Fruit fly (Drosophila melanogaster): ENCODE measurements around the gene tnc.

tnc gene

dm6 chr3R:25056488-25057157 is 72.4 kb downstream of the tnc start:
- no peak for TF ChIP-seq HLH106 (tag; optimal IDR thresholded peaks at IDR 0.05)
- no peak for TF ChIP-seq Abd-B (GFP tag; optimal IDR thresholded peaks at IDR 0.05)
- TF ChIP-seq Mio (GFP tag; optimal IDR thresholded peaks at IDR 0.05): no peak
- no peak for TF ChIP-seq lola (GFP tag; optimal IDR thresholded peaks at IDR 0.05)
- TF ChIP-seq Rel (GFP tag; optimal IDR thresholded peaks at IDR 0.05): no peak
- peak; percentile 72 for TF ChIP-seq Rel (tag; optimal IDR thresholded peaks at IDR 0.05)
- TF ChIP-seq Sp1 (GFP tag; optimal IDR thresholded peaks at IDR 0.05): no peak
- no peak for TF ChIP-seq brk (GFP tag; optimal IDR thresholded peaks at IDR 0.05)
- no peak for TF ChIP-seq CG9705 (GFP tag; optimal IDR thresholded peaks at IDR 0.05)

- no peak for TF ChIP-seq Mio (GFP tag; optimal IDR thresholded peaks at IDR 0.05)
Measured at dm6 chr3R:25060462-25060861, 76.3 kb downstream of the tnc start.

- TF ChIP-seq Rel (GFP tag; optimal IDR thresholded peaks at IDR 0.05) (no peak), Rel (tag; optimal IDR thresholded peaks at IDR 0.05) (peak; percentile 95), CrebA (GFP tag; optimal IDR thresholded peaks at IDR 0.05; ENCODE audit: borderline replicate concordance) (no peak)
Measured at dm6 chr3R:25064907-25065841, 81.0 kb downstream of the tnc start, which contains the start of the genes veli and PQBP1. Gene veli (minus strand): TSS chr3R:25065591. Gene PQBP1 (plus strand): TSS chr3R:25065791.

- TF ChIP-seq jim (GFP tag; optimal IDR thresholded peaks at IDR 0.05): no peak
- no peak for TF ChIP-seq Jra (GFP tag; optimal IDR thresholded peaks at IDR 0.05)
- TF ChIP-seq rgr (GFP tag; optimal IDR thresholded peaks at IDR 0.05): no peak
- no peak for TF ChIP-seq psq (GFP tag; optimal IDR thresholded peaks at IDR 0.05)
- TF ChIP-seq Sp1 (GFP tag; optimal IDR thresholded peaks at IDR 0.05): no peak
- TF ChIP-seq usp (GFP tag; optimal IDR thresholded peaks at IDR 0.05): no peak
- TF ChIP-seq lola (GFP tag; optimal IDR thresholded peaks at IDR 0.05): no peak
- TF ChIP-seq Dfd (GFP tag; optimal IDR thresholded peaks at IDR 0.05): no peak
- TF ChIP-seq br (GFP tag; optimal IDR thresholded peaks at IDR 0.05): no peak
- no peak for TF ChIP-seq Abd-B (GFP tag; optimal IDR thresholded peaks at IDR 0.05)
- no peak for TF ChIP-seq Hnf4 (GFP tag; optimal IDR thresholded peaks at IDR 0.05)
- TF ChIP-seq Rel (GFP tag; optimal IDR thresholded peaks at IDR 0.05): no peak
- TF ChIP-seq Rel (tag; optimal IDR thresholded peaks at IDR 0.05): no peak
- TF ChIP-seq sv (GFP tag; optimal IDR thresholded peaks at IDR 0.05): no peak
- TF ChIP-seq pan (optimal IDR thresholded peaks at IDR 0.05): no peak
Measured at dm6 chr3R:25066856-25067255, 82.7 kb downstream of the tnc start.

dm6 chr3R:25069569-25069968 is 85.4 kb downstream of the tnc start, which contains the start of the genes Stt3B and CG11839:
Gene Stt3B (minus strand): TSS chr3R:25069637.
Gene CG11839 (plus strand): TSS chr3R:25069927.
- TF ChIP-seq OdsH (GFP tag; optimal IDR thresholded peaks at IDR 0.05): peak; percentile 75
- peak; percentile 89 for TF ChIP-seq Hnf4 (GFP tag; optimal IDR thresholded peaks at IDR 0.05)
- TF ChIP-seq foxo (GFP tag; optimal IDR thresholded peaks at IDR 0.05): peak in 1 of 2 experiments; percentile 84
- TF ChIP-seq woc (GFP tag; optimal IDR thresholded peaks at IDR 0.05): peak; percentile 87
- peak; percentile 91 for TF ChIP-seq Jra (GFP tag; optimal IDR thresholded peaks at IDR 0.05)
- TF ChIP-seq brk (GFP tag; optimal IDR thresholded peaks at IDR 0.05): no peak
- peak; percentile 85 for TF ChIP-seq h (GFP tag; optimal IDR thresholded peaks at IDR 0.05)
- TF ChIP-seq Rel (GFP tag; optimal IDR thresholded peaks at IDR 0.05): no peak
- peak; percentile 61 for TF ChIP-seq Rel (tag; optimal IDR thresholded peaks at IDR 0.05)
- TF ChIP-seq CG32264 (GFP tag; optimal IDR thresholded peaks at IDR 0.05): peak; percentile 1
- no peak for TF ChIP-seq Dif (GFP tag; optimal IDR thresholded peaks at IDR 0.05; ENCODE audit: partially characterized antibody)
- TF ChIP-seq sage (GFP tag; optimal IDR thresholded peaks at IDR 0.05): peak; percentile 2
- peak; percentile 61 for TF ChIP-seq psq (GFP tag; optimal IDR thresholded peaks at IDR 0.05)
- TF ChIP-seq sv (GFP tag; optimal IDR thresholded peaks at IDR 0.05): peak; percentile 59
- no peak for TF ChIP-seq br (GFP tag; optimal IDR thresholded peaks at IDR 0.05)
- TF ChIP-seq HLH106 (tag; optimal IDR thresholded peaks at IDR 0.05): peak; percentile 83
- TF ChIP-seq Hr83 (GFP tag; optimal IDR thresholded peaks at IDR 0.05; ENCODE audit: poor library complexity, severe bottlenecking): peak; percentile 29
- TF ChIP-seq dmrt93B (GFP tag; optimal IDR thresholded peaks at IDR 0.05): no peak
- peak; percentile 60 for TF ChIP-seq CG9705 (GFP tag; optimal IDR thresholded peaks at IDR 0.05)
- peak; percentile 84 for TF ChIP-seq dsf (GFP tag; optimal IDR thresholded peaks at IDR 0.05; ENCODE audit: borderline replicate concordance)
- TF ChIP-seq Sp1 (GFP tag; optimal IDR thresholded peaks at IDR 0.05): no peak
- peak; percentile 78 for TF ChIP-seq ey (GFP tag; optimal IDR thresholded peaks at IDR 0.05)
- no peak for TF ChIP-seq Mio (GFP tag; optimal IDR thresholded peaks at IDR 0.05)
- no peak for TF ChIP-seq Myc (optimal IDR thresholded peaks at IDR 0.05)
